Fruit fly (Drosophila melanogaster) whole organism, wandering third instar larva: ENCODE results near the gene Sbf.

Experiments
- Dfd ChIP-seq: fragments of >200 bp; optimal IDR thresholded peaks from 2 replicates; lab custom pipeline; 2017; ENCODE audit warnings: missing biosample characterization, missing genetic modification characterization
- ey ChIP-seq: fragments of 200-800 bp; sonication (Bioruptor generic); optimal IDR thresholded peaks from 2 replicates; lab custom pipeline; 2016; ENCODE audit warnings: missing biosample characterization, missing genetic modification characterization
- h ChIP-seq: fragments of 200-800 bp; sonication (Bioruptor generic); optimal IDR thresholded peaks from 3 replicates; lab custom pipeline; 2016; ENCODE audit warnings: missing biosample characterization, mild to moderate bottlenecking, missing genetic modification characterization
- sage ChIP-seq: fragments of 200-800 bp; sonication (Bioruptor generic); optimal IDR thresholded peaks from 2 replicates; lab custom pipeline; 2016; ENCODE audit warnings: missing biosample characterization, mild to moderate bottlenecking, missing genetic modification characterization

- TF ChIP-seq h (GFP tag; lab: Kevin White, UChicago) (no peak), Dfd (GFP tag; lab: Kevin White, UChicago) (no peak), sage (GFP tag; lab: Kevin White, UChicago) (no peak), ey (GFP tag; lab: Kevin White, UChicago) (no peak)
Observed at dm6 chr3R:11762500-11762899, 34.2 kb downstream of the Sbf start.
